Worm (Caenorhabditis elegans) whole organism, L1 larva: ENCODE results near the gene nhr-142.

Source experiments
- C04F5.9 ChIP-seq: sonication (generic microtip); optimal IDR thresholded peaks from 2 replicates; lab custom pipeline; 2016; ENCODE audit warnings: missing genetic modification characterization, missing compliant biosample characterization
- C16A3.4 ChIP-seq: fragments of 150-350 bp; optimal IDR thresholded peaks from 2 replicates; lab custom pipeline; 2014; ENCODE audit warnings: missing biosample characterization, missing genetic modification characterization
- C34B4.2 ChIP-seq: sonication (generic microtip); optimal IDR thresholded peaks from 2 replicates; lab custom pipeline; 2017; ENCODE audit warnings: mild to moderate bottlenecking, missing genetic modification characterization, missing compliant biosample characterization
- aha-1 ChIP-seq: fragments of 150-350 bp; optimal IDR thresholded peaks from 2 replicates; lab custom pipeline; 2014; ENCODE audit warnings: missing biosample characterization, missing genetic modification characterization
- alr-1 ChIP-seq: fragments of 200-800 bp; sonication (Bioruptor generic); optimal IDR thresholded peaks from 2 replicates; lab custom pipeline; 2018; ENCODE audit warnings: borderline replicate concordance, mild to moderate bottlenecking, missing genetic modification characterization, missing compliant biosample characterization
- aly-2 ChIP-seq: fragments of 150-350 bp; optimal IDR thresholded peaks from 2 replicates; lab custom pipeline; 2014; ENCODE audit warnings: missing biosample characterization, missing genetic modification characterization
- ama-1 ChIP-seq: fragments of 150-350 bp; optimal IDR thresholded peaks from 2 replicates; lab custom pipeline; 2014
- blmp-1 ChIP-seq: fragments of 150-350 bp; optimal IDR thresholded peaks from 2 replicates; lab custom pipeline; 2014; ENCODE audit warnings: missing biosample characterization, missing genetic modification characterization
- ceh-63 ChIP-seq: fragments of 200-800 bp; sonication (Bioruptor generic); optimal IDR thresholded peaks from 2 replicates; lab custom pipeline; 2018; ENCODE audit warnings: mild to moderate bottlenecking, missing genetic modification characterization, missing compliant biosample characterization
- ceh-8 ChIP-seq: fragments of 200-800 bp; sonication (Bioruptor generic); optimal IDR thresholded peaks from 2 replicates; lab custom pipeline; 2018; ENCODE audit warnings: mild to moderate bottlenecking, missing genetic modification characterization, moderate library complexity, missing compliant biosample characterization
- ceh-88 ChIP-seq: fragments of 200-800 bp; sonication (Bioruptor generic); IDR thresholded peaks from 2 replicates; pipeline ENCODE4 v1.3.6; 2022; ENCODE audit warnings: missing genetic modification characterization, missing compliant biosample characterization
- ces-1 ChIP-seq: fragments of 150-350 bp; optimal IDR thresholded peaks from 2 replicates; lab custom pipeline; 2014; ENCODE audit warnings: missing biosample characterization, missing genetic modification reagents, missing genetic modification characterization
- dpl-1 ChIP-seq, 3 experiments: fragments of 150-350 bp in 2 of 3; sonication (generic microtip) in 1 of 3; optimal IDR thresholded peaks; 2 replicates each; lab custom pipeline; 2014 to 2017; ENCODE audit warnings: missing biosample characterization in 3 of 3, missing genetic modification characterization in 3 of 3, missing genetic modification reagents in 3 of 3
- dsc-1 ChIP-seq: sonication (generic microtip); optimal IDR thresholded peaks from 2 replicates; lab custom pipeline; 2016; ENCODE audit warnings: mild to moderate bottlenecking, missing genetic modification characterization, missing compliant biosample characterization
- egl-13 ChIP-seq: sonication (generic microtip); optimal IDR thresholded peaks from 2 replicates; lab custom pipeline; 2016; ENCODE audit warnings: missing genotype, missing genetic modification reagents, missing genetic modification characterization, missing compliant biosample characterization
- egl-27 ChIP-seq, 2 experiments: fragments of 150-350 bp in 1 of 2; sonication (generic microtip); optimal IDR thresholded peaks; 3 replicates each; lab custom pipeline; 2017 to 2018; ENCODE audit warnings: missing biosample characterization in 2 of 2, missing genetic modification characterization in 2 of 2, missing genetic modification reagents in 2 of 2
- ets-5 ChIP-seq: fragments of 200-800 bp; sonication (Bioruptor generic); IDR thresholded peaks from 2 replicates; pipeline ENCODE4 v1.3.6; 2022; ENCODE audit warnings: missing genetic modification characterization, missing compliant biosample characterization
- fkh-4 ChIP-seq: sonication (generic microtip); optimal IDR thresholded peaks from 2 replicates; lab custom pipeline; 2016; ENCODE audit warnings: missing compliant biosample characterization, missing genetic modification characterization, borderline replicate concordance
- fos-1 ChIP-seq: fragments of 150-350 bp; optimal IDR thresholded peaks from 2 replicates; lab custom pipeline; 2014; ENCODE audit warnings: missing biosample characterization, missing genetic modification characterization
- grh-1 ChIP-seq: fragments of 200-800 bp; sonication (Bioruptor generic); IDR thresholded peaks from 2 replicates; pipeline ENCODE4 v1.3.6; 2022; ENCODE audit warnings: missing genetic modification reagents, missing genetic modification characterization, missing compliant biosample characterization
- hlh-4 ChIP-seq: sonication (generic microtip); optimal IDR thresholded peaks from 2 replicates; lab custom pipeline; 2016; ENCODE audit warnings: mild to moderate bottlenecking, missing genetic modification characterization, missing compliant biosample characterization
- hpl-2 ChIP-seq: fragments of 150-350 bp; optimal IDR thresholded peaks from 2 replicates; lab custom pipeline; 2014; ENCODE audit warnings: missing biosample characterization, missing genetic modification reagents, missing genetic modification characterization
- jun-1 ChIP-seq: fragments of 150-350 bp; optimal IDR thresholded peaks from 2 replicates; lab custom pipeline; 2014; ENCODE audit warnings: missing biosample characterization, missing genetic modification reagents, missing genetic modification characterization
- lin-13 ChIP-seq: fragments of 150-350 bp; optimal IDR thresholded peaks from 2 replicates; lab custom pipeline; 2014; ENCODE audit warnings: missing biosample characterization, missing genetic modification reagents, missing genetic modification characterization
- lin-14 ChIP-seq: fragments of 200-800 bp; sonication (Bioruptor generic); optimal IDR thresholded peaks from 2 replicates; lab custom pipeline; 2018; ENCODE audit warnings: mild to moderate bottlenecking, missing genetic modification characterization, moderate library complexity, missing compliant biosample characterization
- lin-35 ChIP-seq, 2 experiments: fragments of 150-350 bp; optimal IDR thresholded peaks; 2 replicates each; lab custom pipeline; 2014; ENCODE audit warnings: missing biosample characterization in 2 of 2, missing genetic modification characterization in 2 of 2, missing genetic modification reagents in 2 of 2
- lin-39 ChIP-seq: fragments of 150-350 bp; optimal IDR thresholded peaks from 2 replicates; lab custom pipeline; 2014; ENCODE audit warnings: missing biosample characterization, missing genetic modification reagents, missing genetic modification characterization
- lir-3 ChIP-seq: sonication (generic microtip); optimal IDR thresholded peaks from 2 replicates; lab custom pipeline; 2016; ENCODE audit warnings: mild to moderate bottlenecking, missing genetic modification characterization, moderate library complexity, missing compliant biosample characterization; ENCODE audit not compliant: poor library complexity
- lsy-2 ChIP-seq, 2 experiments: fragments of 150-350 bp; optimal IDR thresholded peaks; 2 replicates each; lab custom pipeline; 2014; ENCODE audit warnings: missing biosample characterization in 2 of 2, missing genetic modification characterization in 2 of 2
- mef-2 ChIP-seq: fragments of 150-350 bp; optimal IDR thresholded peaks from 2 replicates; lab custom pipeline; 2014; ENCODE audit warnings: missing biosample characterization, missing genetic modification characterization
- nhr-20 ChIP-seq: sonication (generic microtip); optimal IDR thresholded peaks from 2 replicates; lab custom pipeline; 2016; ENCODE audit warnings: mild to moderate bottlenecking, missing genetic modification characterization, missing compliant biosample characterization
- nhr-28 ChIP-seq: fragments of 150-350 bp; optimal IDR thresholded peaks from 2 replicates; lab custom pipeline; 2014; ENCODE audit warnings: missing biosample characterization, missing genetic modification characterization
- nhr-47 ChIP-seq: sonication (generic microtip); optimal IDR thresholded peaks from 2 replicates; lab custom pipeline; 2016; ENCODE audit warnings: mild to moderate bottlenecking, missing genetic modification characterization, moderate library complexity, missing compliant biosample characterization
- nhr-71 ChIP-seq: sonication (generic microtip); optimal IDR thresholded peaks from 2 replicates; lab custom pipeline; 2016; ENCODE audit warnings: mild to moderate bottlenecking, missing genetic modification characterization, moderate library complexity, missing compliant biosample characterization
- nhr-85 ChIP-seq: sonication (generic microtip); peaks from one replicate; lab custom pipeline; 2016; ENCODE audit warnings: missing genetic modification characterization, inconsistent platforms, missing compliant biosample characterization
- nhr-90 ChIP-seq: sonication (generic microtip); optimal IDR thresholded peaks from 2 replicates; lab custom pipeline; 2016; ENCODE audit warnings: mild to moderate bottlenecking, missing genetic modification characterization, missing compliant biosample characterization; ENCODE audit not compliant: poor library complexity
- pag-3 ChIP-seq: sonication (generic microtip); optimal IDR thresholded peaks from 2 replicates; lab custom pipeline; 2017; ENCODE audit warnings: missing genetic modification characterization, mild to moderate bottlenecking, missing compliant biosample characterization, antibody characterized with exemption, borderline replicate concordance; ENCODE audit not compliant: insufficient read depth
- pax-3 ChIP-seq: fragments of 200-800 bp; sonication (Bioruptor generic); optimal IDR thresholded peaks from 2 replicates; lab custom pipeline; 2018; ENCODE audit warnings: mild to moderate bottlenecking, missing genetic modification characterization, moderate library complexity, missing compliant biosample characterization
- pqm-1 ChIP-seq: sonication (generic microtip); optimal IDR thresholded peaks from 3 replicates; lab custom pipeline; 2017; ENCODE audit warnings: missing biosample characterization, missing genetic modification characterization
- rnt-1 ChIP-seq: sonication (generic microtip); optimal IDR thresholded peaks from 2 replicates; lab custom pipeline; 2016; ENCODE audit warnings: mild to moderate bottlenecking, missing genetic modification characterization, moderate library complexity, missing compliant biosample characterization
- skn-1 ChIP-seq: fragments of 150-350 bp; optimal IDR thresholded peaks from 2 replicates; lab custom pipeline; 2014; ENCODE audit warnings: missing biosample characterization, missing genetic modification characterization
- snpc-4 ChIP-seq: fragments of 150-350 bp; optimal IDR thresholded peaks from 2 replicates; lab custom pipeline; 2014; ENCODE audit warnings: missing biosample characterization, missing genetic modification characterization
- snu-23 ChIP-seq: sonication (generic microtip); optimal IDR thresholded peaks from 2 replicates; lab custom pipeline; 2016; ENCODE audit warnings: missing genetic modification characterization, missing compliant biosample characterization
- sptf-1 ChIP-seq: fragments of 150-350 bp; optimal IDR thresholded peaks from 2 replicates; lab custom pipeline; 2014; ENCODE audit warnings: missing biosample characterization, missing genetic modification characterization
- swsn-7 ChIP-seq: sonication (generic microtip); optimal IDR thresholded peaks from 2 replicates; lab custom pipeline; 2016; ENCODE audit warnings: missing genetic modification characterization, missing compliant biosample characterization
- tbx-2 ChIP-seq: sonication (generic microtip); optimal IDR thresholded peaks from 2 replicates; lab custom pipeline; 2016; ENCODE audit warnings: missing genetic modification characterization, missing compliant biosample characterization
- tlp-1 ChIP-seq: fragments of 150-350 bp; optimal IDR thresholded peaks from 2 replicates; lab custom pipeline; 2014; ENCODE audit warnings: missing biosample characterization, missing genetic modification characterization
- unc-86 ChIP-seq: sonication (generic microtip); optimal IDR thresholded peaks from 2 replicates; lab custom pipeline; 2016; ENCODE audit warnings: missing genetic modification characterization, missing compliant biosample characterization
- vab-15 ChIP-seq: sonication (generic microtip); optimal IDR thresholded peaks from 2 replicates; lab custom pipeline; 2017; ENCODE audit warnings: missing genotype, mild to moderate bottlenecking, missing genetic modification characterization, missing compliant biosample characterization
- zag-1 ChIP-seq: fragments of 150-350 bp; optimal IDR thresholded peaks from 2 replicates; lab custom pipeline; 2014; ENCODE audit warnings: missing biosample characterization, missing genetic modification characterization
- ztf-11 ChIP-seq, 2 experiments: sonication (generic microtip); optimal IDR thresholded peaks; 2 replicates each; lab custom pipeline; 2016 to 2017; ENCODE audit warnings: missing genetic modification characterization in 2 of 2, missing biosample characterization in 1 of 2, missing compliant biosample characterization in 1 of 2

Gene nhr-142

DNA sequence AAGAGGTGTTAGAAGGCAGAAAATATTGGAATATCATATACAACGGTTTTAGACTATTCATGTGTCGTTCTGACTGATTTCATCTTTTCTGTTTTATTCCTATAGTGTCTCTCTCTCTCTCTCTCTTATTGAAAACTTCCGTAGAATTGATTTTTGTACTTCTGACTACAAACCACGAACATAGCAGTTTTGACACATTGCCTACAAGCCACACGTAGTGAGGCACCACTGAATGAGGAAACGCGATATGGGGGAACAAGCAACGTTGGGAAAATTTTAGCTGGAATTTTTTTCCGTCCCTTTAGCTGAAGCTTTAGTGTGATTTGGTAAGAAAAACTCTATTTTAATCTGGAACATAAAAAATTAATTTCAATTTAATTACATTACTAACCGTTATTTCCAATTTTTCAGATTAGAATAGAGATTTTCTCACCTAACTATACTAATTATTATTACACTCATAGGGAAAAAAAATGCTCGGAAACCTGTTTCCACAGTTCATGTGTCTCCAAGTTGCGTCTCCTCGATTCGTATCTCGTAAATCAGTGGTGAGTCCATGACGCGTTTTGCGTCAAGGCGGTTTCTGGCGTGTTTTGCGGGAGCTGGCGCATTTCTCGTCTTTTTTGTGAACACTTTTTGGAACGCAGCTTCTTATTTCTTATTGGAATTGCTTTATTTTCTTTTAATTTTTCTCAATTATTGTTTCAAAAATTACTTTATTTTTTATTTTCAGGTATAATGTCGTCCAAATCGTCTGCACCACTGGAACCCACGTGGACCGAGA is at the start of gene nhr-142, which contains the start of gene F44E7.9:
nhr-142 (minus strand) TSS at position 57 of the 784 bp plus-strand sequence.
F44E7.9 (plus strand) TSS at position 734 of the 784 bp plus-strand sequence.
- peak; percentile 72 to 84 (median 82) for TF ChIP-seq dpl-1 (GFP tag; optimal IDR thresholded peaks at IDR 0.05; lab: Kevin White, UChicago)
- no peak for TF ChIP-seq zag-1 (tag; lab: Kevin White, UChicago)
- peak; percentile 38 for TF ChIP-seq pag-3
- TF ChIP-seq lin-35 (GFP tag; optimal IDR thresholded peaks at IDR 0.05; lab: Kevin White, UChicago): peak; percentile 81 to 86
- peak; percentile 70 for TF ChIP-seq lir-3 (tag; lab: Kevin White, UChicago)
- no peak for TF ChIP-seq egl-27 (tag; optimal IDR thresholded peaks at IDR 0.05; lab: Kevin White, UChicago)
- no peak for TF ChIP-seq ama-1
- TF ChIP-seq skn-1: peak; percentile 68
- peak; percentile 74 for TF ChIP-seq pax-3 (tag; lab: Kevin White, UChicago)
- peak; percentile 84 for TF ChIP-seq swsn-7 (tag; lab: Kevin White, UChicago)
- TF ChIP-seq lin-14: peak; percentile 91
- TF ChIP-seq ets-5 (GFP tag; lab: Robert Waterston, UW): no peak
- TF ChIP-seq C34B4.2 (tag; lab: Kevin White, UChicago): no peak
- TF ChIP-seq lsy-2 (tag; optimal IDR thresholded peaks at IDR 0.05; lab: Kevin White, UChicago): peak; percentile 82 to 90
- no peak for TF ChIP-seq pqm-1
- no peak for TF ChIP-seq aly-2 (tag; lab: Kevin White, UChicago)
- no peak for TF ChIP-seq alr-1 (tag; lab: Kevin White, UChicago)
- TF ChIP-seq aha-1 (tag; lab: Kevin White, UChicago): peak; percentile 49
- TF ChIP-seq hlh-4 (tag; lab: Kevin White, UChicago): no peak
- peak; percentile 52 for TF ChIP-seq blmp-1
- 0 out of 2 replicates have a peak, but pooled peaks have one; percentile 15 for TF ChIP-seq ceh-88
- TF ChIP-seq mef-2: peak; percentile 51
- peak; percentile 89 for TF ChIP-seq snu-23 (GFP tag; lab: Kevin White, UChicago)
- peak; percentile 63 for TF ChIP-seq snpc-4 (tag; lab: Kevin White, UChicago)
- peak; percentile 93 for TF ChIP-seq C16A3.4 (tag; lab: Kevin White, UChicago)
- TF ChIP-seq vab-15 (tag; lab: Kevin White, UChicago): peak; percentile 24
- TF ChIP-seq hpl-2: no peak
- TF ChIP-seq nhr-28 (tag; lab: Kevin White, UChicago): no peak
- peak; percentile 75 for TF ChIP-seq fos-1 (tag; lab: Kevin White, UChicago)
- peak in 1 of 2 experiments; percentile 75 for TF ChIP-seq ztf-11 (tag; optimal IDR thresholded peaks at IDR 0.05; lab: Kevin White, UChicago)
- peak; percentile 84 for TF ChIP-seq unc-86 (tag; lab: Kevin White, UChicago)
- peak; percentile 94 for TF ChIP-seq nhr-85
- TF ChIP-seq ces-1: no peak
- peak; percentile 57 for TF ChIP-seq C04F5.9 (tag; lab: Kevin White, UChicago)
- TF ChIP-seq nhr-47 (tag; lab: Kevin White, UChicago): peak; percentile 92
- TF ChIP-seq dsc-1 (tag; lab: Kevin White, UChicago): peak; percentile 79
- peak; percentile 66 for TF ChIP-seq ceh-8 (GFP tag; lab: Kevin White, UChicago)
- TF ChIP-seq rnt-1 (tag; lab: Kevin White, UChicago): peak; percentile 96
- peak; percentile 80 for TF ChIP-seq egl-13 (tag; lab: Kevin White, UChicago)
- TF ChIP-seq fkh-4 (tag; lab: Kevin White, UChicago): peak; percentile 32
- TF ChIP-seq tlp-1: no peak
- TF ChIP-seq nhr-71 (tag; lab: Kevin White, UChicago): peak; percentile 92
- no peak for TF ChIP-seq ceh-63 (GFP tag; lab: Kevin White, UChicago)
- TF ChIP-seq lin-39 (tag; lab: Kevin White, UChicago): peak; percentile 60
- TF ChIP-seq sptf-1 (tag; lab: Kevin White, UChicago): no peak
- peak; percentile 90 for TF ChIP-seq nhr-90 (tag; lab: Kevin White, UChicago)
- peak; percentile 64 for TF ChIP-seq jun-1 (tag; lab: Kevin White, UChicago)
- TF ChIP-seq lin-13 (GFP tag; lab: Kevin White, UChicago): peak; percentile 89
- peak; percentile 90 for TF ChIP-seq nhr-20 (tag; lab: Kevin White, UChicago)
- TF ChIP-seq tbx-2 (tag; lab: Kevin White, UChicago): peak; percentile 85
- TF ChIP-seq grh-1 (GFP tag; lab: Robert Waterston, UW): peak; percentile 68
